Fruit fly (Drosophila melanogaster): ENCODE data around the gene Fum2.

Fum2 gene

DNA sequence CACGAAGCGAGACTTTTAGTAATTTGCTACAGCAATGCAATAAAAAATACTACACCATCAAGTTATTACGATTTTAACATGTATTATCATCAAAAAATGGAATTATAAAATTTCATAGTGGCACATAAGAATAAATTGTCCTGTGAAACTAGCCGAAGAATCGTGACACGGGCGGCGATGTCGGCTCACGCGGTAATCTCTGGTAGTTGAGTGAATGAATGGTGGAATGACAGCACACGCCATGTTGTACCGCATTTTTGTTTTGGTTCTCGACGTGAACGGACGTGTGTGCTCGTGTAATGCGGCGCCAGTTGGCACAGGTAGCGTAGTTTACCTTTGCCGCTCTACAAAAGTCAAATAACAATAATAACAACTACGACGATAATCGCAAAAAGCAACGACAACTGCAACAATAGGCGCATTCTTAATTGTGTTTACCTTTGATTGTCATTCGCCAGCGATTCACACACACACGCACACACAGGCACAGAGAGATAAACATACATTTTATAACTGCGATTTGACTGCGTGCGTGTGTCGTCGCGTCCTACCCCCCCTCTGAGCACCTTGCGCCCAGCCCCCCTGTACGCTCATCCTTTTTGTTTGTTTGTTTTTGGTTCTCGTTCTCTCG, 17.8 kb downstream of the Fum2 start, which contains the start of gene CG14441 (continued):
- TF ChIP-seq CG2120 (GFP tag; optimal IDR thresholded peaks at IDR 0.05), result peak; percentile 65
- TF ChIP-seq CG15601 (tag; optimal IDR thresholded peaks at IDR 0.05), result peak; percentile 12
- TF ChIP-seq CG7786 (GFP tag; optimal IDR thresholded peaks at IDR 0.05), result peak; percentile 30
- TF ChIP-seq Sox100B (GFP tag; optimal IDR thresholded peaks at IDR 0.05), result peak; percentile 56
- peak; percentile 31 for TF ChIP-seq CG12104 (GFP tag; optimal IDR thresholded peaks at IDR 0.05)
- TF ChIP-seq knrl (GFP tag; IDR thresholded peaks at IDR 0.05; ENCODE audit: partially characterized antibody), result peak; percentile 95
- peak; percentile 22 for TF ChIP-seq Spps (tag; optimal IDR thresholded peaks at IDR 0.05)
- peak; percentile 86 for TF ChIP-seq Fer1 (GFP tag; optimal IDR thresholded peaks at IDR 0.05)
- TF ChIP-seq kah (GFP tag; optimal IDR thresholded peaks at IDR 0.05), result peak; percentile 24
- TF ChIP-seq sob (GFP tag; IDR thresholded peaks at IDR 0.05), result 0 out of 2 replicates have a peak, but pooled peaks have one; percentile 34
- TF ChIP-seq CG9932 (GFP tag; IDR thresholded peaks at IDR 0.05), result peak; percentile 43
- peak; percentile 21 for TF ChIP-seq schlank (tag; optimal IDR thresholded peaks at IDR 0.05)
- TF ChIP-seq eve (GFP tag; optimal IDR thresholded peaks at IDR 0.05), result no peak
- no peak for TF ChIP-seq CG8944 (GFP tag; optimal IDR thresholded peaks at IDR 0.05)
- TF ChIP-seq C15 (GFP tag; IDR thresholded peaks at IDR 0.05), result no peak
- no peak for TF ChIP-seq Blimp-1 (GFP tag; optimal IDR thresholded peaks at IDR 0.05)
- TF ChIP-seq CG7839 (tag; optimal IDR thresholded peaks at IDR 0.05), result peak; percentile 44
- no peak for TF ChIP-seq crc (GFP tag; optimal IDR thresholded peaks at IDR 0.05)
- no peak for TF ChIP-seq H15 (GFP tag; IDR thresholded peaks at IDR 0.05)
- no peak for TF ChIP-seq hkb (optimal IDR thresholded peaks at IDR 0.05)
- peak; percentile 53 for TF ChIP-seq hkb (GFP tag; IDR thresholded peaks at IDR 0.05)
- TF ChIP-seq CG10209 (GFP tag; optimal IDR thresholded peaks at IDR 0.05), result peak; percentile 21
- peak; percentile 98 for TF ChIP-seq CG16813 (GFP tag; IDR thresholded peaks at IDR 0.05; ENCODE audit: partially characterized antibody)
- peak; percentile 34 for TF ChIP-seq vfl (GFP tag; optimal IDR thresholded peaks at IDR 0.05)
- TF ChIP-seq nerfin-1 (tag; optimal IDR thresholded peaks at IDR 0.05), result peak; percentile 66
- TF ChIP-seq dysf (GFP tag; IDR thresholded peaks at IDR 0.05), result peak; percentile 36; the same call in 2 of the 3 replicates
- TF ChIP-seq CG11504 (tag; optimal IDR thresholded peaks at IDR 0.05), result peak; percentile 42
- TF ChIP-seq ftz-f1 (GFP tag; optimal IDR thresholded peaks at IDR 0.05), result no peak
- TF ChIP-seq CG7987 (GFP tag; optimal IDR thresholded peaks at IDR 0.05), result peak; percentile 25
- TF ChIP-seq CG33213 (GFP tag; optimal IDR thresholded peaks at IDR 0.05), result peak; percentile 50
- TF ChIP-seq Oaz (GFP tag; IDR thresholded peaks at IDR 0.05), result no peak
- TF ChIP-seq ssp (GFP tag; IDR thresholded peaks at IDR 0.05), result no peak
- TF ChIP-seq CG34224 (GFP tag; IDR thresholded peaks at IDR 0.05; ENCODE audit: partially characterized antibody), result peak; percentile 100
- peak; percentile 48 for TF ChIP-seq CG15514 (GFP tag; optimal IDR thresholded peaks at IDR 0.05)
- peak; percentile 64 for TF ChIP-seq dm (GFP tag; optimal IDR thresholded peaks at IDR 0.05)
- peak; percentile 99 for TF ChIP-seq sna (GFP tag; IDR thresholded peaks at IDR 0.05; ENCODE audit: partially characterized antibody)
- TF ChIP-seq hb (GFP tag; IDR thresholded peaks at IDR 0.05; ENCODE audit: partially characterized antibody), result peak; percentile 93
- TF ChIP-seq CG1792 (GFP tag; optimal IDR thresholded peaks at IDR 0.05), result peak; percentile 0
- peak; percentile 42 for TF ChIP-seq CG10267 (tag; optimal IDR thresholded peaks at IDR 0.05)
- peak; percentile 26 for TF ChIP-seq CG4328 (GFP tag; optimal IDR thresholded peaks at IDR 0.05)
- TF ChIP-seq slp2 (GFP tag; optimal IDR thresholded peaks at IDR 0.05), result no peak
- peak; percentile 53 for TF ChIP-seq Rfx (GFP tag; IDR thresholded peaks at IDR 0.05)
- TF ChIP-seq Nf-YC (tag; optimal IDR thresholded peaks at IDR 0.05), result peak; percentile 60
- peak; percentile 39 for TF ChIP-seq CG33557 (GFP tag; optimal IDR thresholded peaks at IDR 0.05)
- TF ChIP-seq lbe (GFP tag; optimal IDR thresholded peaks at IDR 0.05), result peak; percentile 43
- TF ChIP-seq jigr1 (GFP tag; IDR thresholded peaks at IDR 0.05), result no peak
- no peak for TF ChIP-seq CG8290 (GFP tag; optimal IDR thresholded peaks at IDR 0.05)
- peak; percentile 1 to 55 for TF ChIP-seq CG8290 (tag; optimal IDR thresholded peaks at IDR 0.05)
- TF ChIP-seq CG15011 (GFP tag; optimal IDR thresholded peaks at IDR 0.05), result peak; percentile 32
- TF ChIP-seq vvl (GFP tag; IDR thresholded peaks at IDR 0.05), result 0 out of 2 replicates have a peak, but pooled peaks have one; percentile 14
